Fruit fly (Drosophila melanogaster) whole organism, embryonic: ENCODE data around the gene VGlut.

Source experiments
- CG14860 ChIP-seq: fragments of 200-800 bp; sonication (Bioruptor generic); IDR thresholded peaks from 3 replicates; pipeline ENCODE4 v1.3.6; 2022; ENCODE audit warnings: missing biosample characterization, missing genetic modification characterization; ENCODE audit not compliant: partially characterized antibody
- HLH4C ChIP-seq: fragments of 200-800 bp; sonication (Bioruptor generic); IDR thresholded peaks from 3 replicates; pipeline ENCODE4 v1.3.6; 2022; ENCODE audit warnings: missing biosample characterization, missing genetic modification characterization; ENCODE audit not compliant: partially characterized antibody
- Pdp1 ChIP-seq, 2 experiments: fragments of 200-800 bp; sonication (Bioruptor generic); optimal IDR thresholded peaks; 3 replicates each; lab custom pipeline; 2016; ENCODE audit warnings: missing biosample characterization in 2 of 2, missing genetic modification characterization in 2 of 2, mild to moderate bottlenecking in 1 of 2, moderate library complexity in 1 of 2
- bab2 ChIP-seq: fragments of 200-800 bp; sonication (Bioruptor generic); optimal IDR thresholded peaks from 2 replicates; lab custom pipeline; 2016; ENCODE audit warnings: missing biosample characterization, missing genetic modification characterization

- TF ChIP-seq Pdp1 (GFP tag; optimal IDR thresholded peaks at IDR 0.05; lab: Kevin White, UChicago) (no peak), CG14860 (GFP tag; lab: Robert Waterston, UW) (no peak), bab2 (no peak), HLH4C (no peak)
Measured at dm6 chr2L:2415109-2415508, 15.0 kb downstream of the VGlut start, which contains the start of gene CG18641.
